Worm (Caenorhabditis elegans): ENCODE data around the gene F41E7.9.

The F41E7.9 gene

DNA sequence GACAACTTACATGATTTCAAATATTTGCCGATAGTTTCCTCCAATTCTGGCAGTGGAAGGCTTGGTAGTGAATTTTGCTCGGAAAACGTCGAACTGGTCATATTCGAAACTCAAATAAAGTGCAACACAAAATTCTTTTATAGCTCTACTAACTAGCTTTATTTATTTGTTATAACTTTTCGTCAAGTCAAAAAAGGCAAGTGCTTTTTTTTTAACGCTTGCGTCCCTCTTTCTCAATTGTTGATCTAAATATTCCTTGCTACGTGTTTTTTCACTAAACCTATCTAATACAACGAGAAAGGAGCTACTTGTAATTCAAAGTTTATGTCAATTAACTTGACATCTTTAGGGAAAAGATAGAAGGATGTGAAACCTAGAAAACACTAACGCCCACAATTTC is 5.4 kb downstream of the F41E7.9 start, which contains the start of gene F41E7.6:
F41E7.6 (minus strand) TSS at position 101 of the 400 bp plus-strand sequence.
- TF ChIP-seq C04F5.9 (tag; optimal IDR thresholded peaks at IDR 0.05) = no peak
- TF ChIP-seq grh-1 (GFP tag; IDR thresholded peaks at IDR 0.05) = no peak
- TF ChIP-seq hlh-17 (GFP tag; optimal IDR thresholded peaks at IDR 0.05; ENCODE audit: borderline replicate concordance) = no peak
- no peak for TF ChIP-seq nhr-71 (tag; optimal IDR thresholded peaks at IDR 0.05)
- no peak for TF ChIP-seq nhr-12 (tag; optimal IDR thresholded peaks at IDR 0.05)
- TF ChIP-seq nhr-77 (tag; optimal IDR thresholded peaks at IDR 0.05) = no peak
- TF ChIP-seq blmp-1 (tag; optimal IDR thresholded peaks at IDR 0.05) = no peak
- TF ChIP-seq nhr-47 (tag; optimal IDR thresholded peaks at IDR 0.05) = no peak
- no peak for TF ChIP-seq aly-2 (tag; optimal IDR thresholded peaks at IDR 0.05)
- no peak for TF ChIP-seq F16B12.6 (tag; optimal IDR thresholded peaks at IDR 0.05)
- TF ChIP-seq hlh-4 (tag; optimal IDR thresholded peaks at IDR 0.05) = no peak
- TF ChIP-seq elt-2 (tag; optimal IDR thresholded peaks at IDR 0.05) = no peak
- no peak for TF ChIP-seq lin-13 (GFP tag; optimal IDR thresholded peaks at IDR 0.05)

DNA sequence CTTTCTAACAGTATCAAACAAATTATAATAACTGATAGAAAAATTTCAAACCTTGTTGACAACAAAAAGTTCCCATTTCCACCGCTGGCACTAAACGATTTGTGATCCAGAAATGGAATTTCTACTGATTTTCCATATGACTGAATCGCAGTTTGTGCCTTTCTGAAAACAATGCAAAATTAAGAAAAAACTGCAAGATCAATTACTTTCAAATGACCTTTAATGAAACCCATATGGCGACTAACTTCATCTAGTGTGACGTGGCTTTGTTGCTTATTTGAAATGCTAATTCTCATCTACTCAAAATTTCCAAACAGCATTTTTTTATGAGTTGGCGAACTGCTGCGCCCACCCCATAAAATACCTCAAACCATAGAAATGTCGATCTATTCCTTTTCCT is 8.3 kb downstream of the F41E7.9 start, which contains the start of gene F41E7.7:
F41E7.7 (plus strand) TSS at position 301 of the 400 bp plus-strand sequence.
- TF ChIP-seq nhr-76 (tag; optimal IDR thresholded peaks at IDR 0.05) (no peak), nhr-28 (tag; optimal IDR thresholded peaks at IDR 0.05) (no peak), efl-1 (optimal IDR thresholded peaks at IDR 0.05) (no peak), efl-1 (GFP tag; optimal IDR thresholded peaks at IDR 0.05 in 1 of 2) (peak in 1 of 2 experiments; percentile 11)

ce11 chrX:10306923-10307322 is 8.9 kb downstream of the F41E7.9 start:
- TF ChIP-seq lin-15B (tag; optimal IDR thresholded peaks at IDR 0.05) = no peak
- TF ChIP-seq nhr-77 (tag; optimal IDR thresholded peaks at IDR 0.05) = no peak
- peak; percentile 36 for TF ChIP-seq lin-14 (GFP tag; optimal IDR thresholded peaks at IDR 0.05)
- no peak for TF ChIP-seq tlp-1 (tag; optimal IDR thresholded peaks at IDR 0.05)
- TF ChIP-seq nhr-12 (tag; optimal IDR thresholded peaks at IDR 0.05) = no peak
- TF ChIP-seq zip-4 (GFP tag; optimal IDR thresholded peaks at IDR 0.05) = no peak
- TF ChIP-seq C16A3.4 (tag; optimal IDR thresholded peaks at IDR 0.05) = no peak
- TF ChIP-seq nhr-71 (tag; optimal IDR thresholded peaks at IDR 0.05) = peak; percentile 18
- TF ChIP-seq efl-3 (GFP tag; optimal IDR thresholded peaks at IDR 0.05) = no peak
- TF ChIP-seq unc-130 (tag; optimal IDR thresholded peaks at IDR 0.05) = no peak
- TF ChIP-seq pax-3 (tag; optimal IDR thresholded peaks at IDR 0.05) = no peak
- no peak for TF ChIP-seq swsn-7 (tag; optimal IDR thresholded peaks at IDR 0.05)
- TF ChIP-seq Y116A8C.19 (tag; optimal IDR thresholded peaks at IDR 0.05; ENCODE audit: borderline replicate concordance) = no peak
- no peak for TF ChIP-seq C34B4.2 (tag; optimal IDR thresholded peaks at IDR 0.05)
- peak; percentile 68 for TF ChIP-seq nhr-85 (tag)
- TF ChIP-seq blmp-1 (tag; optimal IDR thresholded peaks at IDR 0.05) = peak; percentile 23
- TF ChIP-seq ces-1 (GFP tag; optimal IDR thresholded peaks at IDR 0.05) = no peak
- no peak for TF ChIP-seq egl-13 (tag; optimal IDR thresholded peaks at IDR 0.05)
- TF ChIP-seq ceh-82 (tag; optimal IDR thresholded peaks at IDR 0.05) = no peak
- TF ChIP-seq nhr-20 (tag; optimal IDR thresholded peaks at IDR 0.05) = peak; percentile 17
- TF ChIP-seq elt-3 (tag; optimal IDR thresholded peaks at IDR 0.05) = peak in 2 of 6 experiments; percentile 12 to 27
- no peak for TF ChIP-seq efl-1 (optimal IDR thresholded peaks at IDR 0.05)
- peak in 1 of 2 experiments; percentile 27 for TF ChIP-seq efl-1 (GFP tag; optimal IDR thresholded peaks at IDR 0.05 in 1 of 2)
- TF ChIP-seq mdl-1 (tag; optimal IDR thresholded peaks at IDR 0.05) = no peak

DNA sequence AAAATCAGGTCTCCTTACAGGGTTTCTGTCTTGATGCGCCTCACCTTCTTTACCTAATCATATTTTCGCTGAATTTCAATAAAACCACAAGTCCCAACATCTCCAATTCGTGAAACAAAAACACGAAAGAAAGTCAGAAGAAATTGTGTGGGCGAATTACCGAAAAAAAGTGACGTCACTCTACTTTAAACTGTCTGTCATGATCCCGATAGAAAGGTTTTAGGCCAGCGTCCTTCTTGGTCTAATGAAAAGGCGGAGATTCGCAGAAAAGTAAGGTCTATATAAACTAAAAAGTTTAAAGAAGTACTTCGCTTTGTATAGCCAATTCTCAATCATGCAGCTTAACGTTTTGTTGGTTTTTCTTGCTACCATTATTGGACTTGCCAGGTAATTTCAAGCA is 9.5 kb downstream of the F41E7.9 start, which contains the start of gene cnc-8:
cnc-8 (plus strand) TSS at position 307 of the 400 bp plus-strand sequence.
- TF ChIP-seq Y116A8C.19 (tag; optimal IDR thresholded peaks at IDR 0.05; ENCODE audit: borderline replicate concordance) (no peak), nhr-20 (tag; optimal IDR thresholded peaks at IDR 0.05) (peak; percentile 22), snu-23 (GFP tag; optimal IDR thresholded peaks at IDR 0.05) (peak; percentile 22), pax-3 (tag; optimal IDR thresholded peaks at IDR 0.05) (no peak), sup-37 (GFP tag; optimal IDR thresholded peaks at IDR 0.05) (no peak), lin-13 (GFP tag; optimal IDR thresholded peaks at IDR 0.05) (no peak), efl-1 (optimal IDR thresholded peaks at IDR 0.05) (no peak), efl-1 (GFP tag; optimal IDR thresholded peaks at IDR 0.05 in 1 of 2) (no peak), nhr-19 (GFP tag; conservative IDR thresholded peaks at IDR 0.05) (peak; percentile 32; the same call in 1 of the 2 replicates), nhr-85 (tag) (peak; percentile 82), elt-2 (tag; optimal IDR thresholded peaks at IDR 0.05) (no peak), hlh-4 (tag; optimal IDR thresholded peaks at IDR 0.05) (no peak), swsn-7 (tag; optimal IDR thresholded peaks at IDR 0.05) (no peak), lin-39 (tag; optimal IDR thresholded peaks at IDR 0.05) (no peak), pqm-1 (tag; optimal IDR thresholded peaks at IDR 0.05) (no peak), ces-1 (GFP tag; optimal IDR thresholded peaks at IDR 0.05) (no peak), dsc-1 (tag; optimal IDR thresholded peaks at IDR 0.05) (no peak), ceh-8 (GFP tag; optimal IDR thresholded peaks at IDR 0.05) (no peak), zag-1 (tag; optimal IDR thresholded peaks at IDR 0.05) (no peak), blmp-1 (tag; optimal IDR thresholded peaks at IDR 0.05) (peak; percentile 71), mdl-1 (tag; optimal IDR thresholded peaks at IDR 0.05) (no peak), C34B4.2 (tag; optimal IDR thresholded peaks at IDR 0.05) (no peak), alr-1 (tag; optimal IDR thresholded peaks at IDR 0.05; ENCODE audit: borderline replicate concordance) (no peak), elt-3 (tag; optimal IDR thresholded peaks at IDR 0.05) (peak in 2 of 6 experiments; percentile 43 to 49), nhr-90 (tag; optimal IDR thresholded peaks at IDR 0.05; ENCODE audit: poor library complexity) (peak; percentile 5), nhr-71 (tag; optimal IDR thresholded peaks at IDR 0.05) (peak; percentile 39)

All from whole organism, L1 larva.